Fruit fly (Drosophila melanogaster) whole organism, pupa: ENCODE data around the gene dgt6.

Experiments
- CG8301 ChIP-seq: fragments of 200-800 bp; sonication (Bioruptor generic); optimal IDR thresholded peaks from 2 replicates; lab custom pipeline; 2018; ENCODE audit warnings: missing biosample characterization, mild to moderate bottlenecking, missing genetic modification characterization
- EcR ChIP-seq: fragments of 200-800 bp; sonication (Bioruptor generic); optimal IDR thresholded peaks from 3 replicates; lab custom pipeline; 2019; ENCODE audit warnings: missing biosample characterization, missing genetic modification characterization, mild to moderate bottlenecking, moderate library complexity, missing genetic modification reagents
- Ets98B ChIP-seq: fragments of 200-800 bp; sonication (Bioruptor generic); IDR thresholded peaks from 2 replicates; pipeline ENCODE4 v1.3.6; 2022; ENCODE audit warnings: missing biosample characterization, missing genetic modification characterization
- Pif1A ChIP-seq: fragments of 200-800 bp; sonication (Bioruptor generic); optimal IDR thresholded peaks from 3 replicates; lab custom pipeline; 2016; ENCODE audit warnings: missing biosample characterization, missing genetic modification characterization
- fd96Ca ChIP-seq: fragments of 200-800 bp; sonication (Bioruptor generic); IDR thresholded peaks from 3 replicates; pipeline ENCODE4 v1.3.6; 2022; ENCODE audit warnings: missing biosample characterization, missing genetic modification characterization

DNA sequence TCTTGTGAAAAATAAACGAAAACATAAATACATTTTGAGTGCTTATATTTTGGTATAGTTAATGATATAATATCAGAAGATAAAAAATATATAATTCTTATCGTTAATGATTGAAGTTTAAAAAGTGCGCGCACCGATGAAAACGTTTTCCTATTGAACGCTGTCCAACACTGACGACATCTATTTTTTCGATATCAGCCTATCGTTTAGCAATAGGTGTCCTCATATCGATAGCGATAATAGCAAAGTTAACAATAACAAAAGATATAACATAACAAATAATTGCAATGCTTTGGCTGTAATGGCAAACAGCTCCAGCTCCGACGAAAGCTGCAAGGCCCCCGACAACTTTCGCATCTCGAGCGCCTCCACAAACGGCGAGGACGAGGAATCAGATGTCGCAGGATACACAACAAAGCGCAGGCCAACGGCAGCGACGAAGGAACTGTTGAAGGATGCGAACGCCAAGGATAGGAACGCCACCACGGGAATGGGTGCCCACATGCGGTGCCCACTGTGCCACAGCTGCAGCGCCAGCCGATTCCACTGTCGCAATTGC lies 14.5 kb downstream of the dgt6 start, which contains the start of gene Atg14:
- no peak for TF ChIP-seq CG8301 (tag; lab: Kevin White, UChicago)
- no peak for TF ChIP-seq Pif1A
- peak; percentile 6 for TF ChIP-seq EcR (GFP tag; lab: Kevin White, UChicago)
- TF ChIP-seq Ets98B (GFP tag; lab: Robert Waterston, UW), result no peak
- TF ChIP-seq fd96Ca, result no peak
